Worm (Caenorhabditis elegans) whole organism, mixed stage, embryonic: ENCODE results near the gene C55A6.7.

Experiments
- blmp-1 ChIP-seq: fragments of 150-350 bp; optimal IDR thresholded peaks from 2 replicates; lab custom pipeline; 2014; ENCODE audit warnings: missing biosample characterization, missing genetic modification characterization
- ham-2 ChIP-seq: fragments of 200-800 bp; sonication (Bioruptor generic); optimal IDR thresholded peaks from 2 replicates; lab custom pipeline; 2018; ENCODE audit warnings: mild to moderate bottlenecking, missing genetic modification characterization, missing compliant biosample characterization
- lin-13 ChIP-seq: fragments of 150-350 bp; optimal IDR thresholded peaks from 2 replicates; lab custom pipeline; 2014; ENCODE audit warnings: missing biosample characterization, missing genetic modification characterization
- lsy-2 ChIP-seq: fragments of 150-350 bp; optimal IDR thresholded peaks from 2 replicates; lab custom pipeline; 2014; ENCODE audit warnings: missing biosample characterization, missing genetic modification characterization
- mep-1 ChIP-seq: fragments of 150-350 bp; optimal IDR thresholded peaks from 2 replicates; lab custom pipeline; 2017; ENCODE audit warnings: missing biosample characterization, missing genetic modification reagents, missing genetic modification characterization, inconsistent platforms
- nhr-237 ChIP-seq: fragments of 150-350 bp; optimal IDR thresholded peaks from 2 replicates; lab custom pipeline; 2014; ENCODE audit warnings: missing biosample characterization, missing genetic modification characterization
- snpc-4 ChIP-seq: fragments of 150-350 bp; optimal IDR thresholded peaks from 2 replicates; lab custom pipeline; 2014; ENCODE audit warnings: missing biosample characterization, missing genetic modification characterization
- unc-62 ChIP-seq: fragments of 150-350 bp; optimal IDR thresholded peaks from 2 replicates; lab custom pipeline; 2014; ENCODE audit warnings: missing biosample characterization, missing genetic modification reagents, missing genetic modification characterization

ce11 chrV:11554260-11554659, 33.9 kb upstream of the C55A6.7 start, which contains the start of gene duo-1:
- TF ChIP-seq nhr-237 (tag; lab: Kevin White, UChicago) (no peak), lsy-2 (peak; percentile 76), unc-62 (no peak), mep-1 (tag; lab: Kevin White, UChicago) (no peak), ham-2 (GFP tag; lab: Kevin White, UChicago) (no peak), blmp-1 (no peak), lin-13 (no peak), snpc-4 (tag; lab: Kevin White, UChicago) (no peak)
